Worm (Caenorhabditis elegans) whole organism, L3 larva: ENCODE data around the gene W01A11.1.

Experiments used
- aly-2 ChIP-seq: fragments of 150-350 bp; optimal IDR thresholded peaks from 2 replicates; lab custom pipeline; 2014; ENCODE audit warnings: missing biosample characterization, missing genetic modification characterization
- ama-1 ChIP-seq: fragments of 150-350 bp; optimal IDR thresholded peaks from 2 replicates; lab custom pipeline; 2018
- tbx-2 ChIP-seq: sonication (generic microtip); optimal IDR thresholded peaks from 2 replicates; lab custom pipeline; 2016; ENCODE audit warnings: mild to moderate bottlenecking, missing genetic modification characterization, missing compliant biosample characterization

- no peak for TF ChIP-seq ama-1 (lab: Kevin White, UChicago)
- TF ChIP-seq tbx-2 (tag; lab: Kevin White, UChicago), result no peak
- no peak for TF ChIP-seq aly-2
Observed at ce11 chrV:6515344-6515743, 16.3 kb downstream of the W01A11.1 start.
